Worm (Caenorhabditis elegans) whole organism, late embryonic: ENCODE results near the gene lido-17.

Experiments used
- C08G9.2 ChIP-seq: sonication (generic microtip); optimal IDR thresholded peaks from 2 replicates; lab custom pipeline; 2016; ENCODE audit warnings: mild to moderate bottlenecking, missing genetic modification characterization, moderate library complexity, missing compliant biosample characterization
- C38D4.7 ChIP-seq: fragments of 200-800 bp; sonication (Bioruptor generic); optimal IDR thresholded peaks from 2 replicates; lab custom pipeline; 2018; ENCODE audit warnings: mild to moderate bottlenecking, missing genetic modification characterization, moderate library complexity, missing compliant biosample characterization
- K09A11.1 ChIP-seq: sonication (generic microtip); optimal IDR thresholded peaks from 2 replicates; lab custom pipeline; 2017; ENCODE audit warnings: antibody characterized with exemption, mild to moderate bottlenecking, missing genetic modification characterization, missing compliant biosample characterization; ENCODE audit not compliant: insufficient read depth
- T23F11.4 ChIP-seq: fragments of 200-800 bp; sonication (Bioruptor generic); optimal IDR thresholded peaks from 2 replicates; lab custom pipeline; 2018; ENCODE audit warnings: mild to moderate bottlenecking, missing genetic modification characterization, missing compliant biosample characterization
- Y22D7AL.16 ChIP-seq: sonication (generic microtip); optimal IDR thresholded peaks from 2 replicates; lab custom pipeline; 2016; ENCODE audit warnings: missing genetic modification characterization, missing compliant biosample characterization
- ahr-1 ChIP-seq: sonication (generic microtip); optimal IDR thresholded peaks from 2 replicates; lab custom pipeline; 2016; ENCODE audit warnings: missing genetic modification characterization, missing compliant biosample characterization
- ceh-19 ChIP-seq: fragments of 200-800 bp; sonication (Bioruptor generic); optimal IDR thresholded peaks from 2 replicates; lab custom pipeline; 2018; ENCODE audit warnings: mild to moderate bottlenecking, missing genetic modification characterization, missing compliant biosample characterization
- ceh-2 ChIP-seq: sonication (generic microtip); optimal IDR thresholded peaks from 2 replicates; lab custom pipeline; 2016; ENCODE audit warnings: missing genotype, missing genetic modification characterization, missing compliant biosample characterization
- ceh-30 ChIP-seq: fragments of 150-350 bp; optimal IDR thresholded peaks from 2 replicates; lab custom pipeline; 2014; ENCODE audit warnings: missing biosample characterization, missing genetic modification characterization
- ceh-45 ChIP-seq: fragments of 200-800 bp; sonication (Bioruptor generic); IDR thresholded peaks from 2 replicates; pipeline ENCODE4 v1.3.6; 2022; ENCODE audit warnings: missing genetic modification reagents, missing genetic modification characterization, missing compliant biosample characterization
- ceh-9 ChIP-seq: sonication (generic microtip); optimal IDR thresholded peaks from 2 replicates; lab custom pipeline; 2016; ENCODE audit warnings: mild to moderate bottlenecking, missing genetic modification characterization, inconsistent platforms, missing compliant biosample characterization
- dmd-4 ChIP-seq: sonication (generic microtip); optimal IDR thresholded peaks from 2 replicates; lab custom pipeline; 2016; ENCODE audit warnings: borderline replicate concordance, missing genetic modification characterization, missing compliant biosample characterization
- dve-1 ChIP-seq: sonication (generic microtip); optimal IDR thresholded peaks from 2 replicates; lab custom pipeline; 2017; ENCODE audit warnings: antibody characterized with exemption, mild to moderate bottlenecking, missing genetic modification characterization, missing compliant biosample characterization
- elt-2 ChIP-seq: sonication (generic microtip); optimal IDR thresholded peaks from 2 replicates; lab custom pipeline; 2016; ENCODE audit warnings: missing genetic modification reagents, missing genetic modification characterization, missing compliant biosample characterization
- ets-4 ChIP-seq: sonication (generic microtip); optimal IDR thresholded peaks from 2 replicates; lab custom pipeline; 2016; ENCODE audit warnings: missing genetic modification characterization, missing compliant biosample characterization
- eyg-1 ChIP-seq: sonication (generic microtip); optimal IDR thresholded peaks from 2 replicates; lab custom pipeline; 2016; ENCODE audit warnings: missing genotype, missing genetic modification characterization, missing compliant biosample characterization
- fkh-10 ChIP-seq: fragments of 150-350 bp; optimal IDR thresholded peaks from 2 replicates; lab custom pipeline; 2014; ENCODE audit warnings: missing biosample characterization, missing genetic modification reagents, missing genetic modification characterization
- fkh-6 ChIP-seq: sonication (generic microtip); optimal IDR thresholded peaks from 2 replicates; lab custom pipeline; 2016; ENCODE audit warnings: missing genetic modification characterization, missing compliant biosample characterization
- gmeb-2 ChIP-seq: sonication (generic microtip); optimal IDR thresholded peaks from 2 replicates; lab custom pipeline; 2016; ENCODE audit warnings: missing genetic modification characterization, inconsistent platforms, missing compliant biosample characterization
- hlh-13 ChIP-seq: fragments of 200-800 bp; sonication (Bioruptor generic); optimal IDR thresholded peaks from 2 replicates; lab custom pipeline; 2018; ENCODE audit warnings: mild to moderate bottlenecking, missing genetic modification characterization, missing compliant biosample characterization
- hlh-6 ChIP-seq: sonication (generic microtip); optimal IDR thresholded peaks from 2 replicates; lab custom pipeline; 2016; ENCODE audit warnings: missing genotype, missing genetic modification characterization, missing compliant biosample characterization
- madf-2 ChIP-seq: sonication (generic microtip); optimal IDR thresholded peaks from 2 replicates; lab custom pipeline; 2017; ENCODE audit warnings: missing genetic modification characterization, missing compliant biosample characterization
- nfya-1 ChIP-seq: sonication (generic microtip); optimal IDR thresholded peaks from 2 replicates; lab custom pipeline; 2017; ENCODE audit warnings: missing genetic modification characterization, mild to moderate bottlenecking, missing compliant biosample characterization, antibody characterized with exemption, moderate library complexity
- nhr-232 ChIP-seq: sonication (generic microtip); optimal IDR thresholded peaks from 2 replicates; lab custom pipeline; 2016; ENCODE audit warnings: missing genetic modification characterization, missing compliant biosample characterization
- odd-2 ChIP-seq: sonication (generic microtip); optimal IDR thresholded peaks from 2 replicates; lab custom pipeline; 2017; ENCODE audit warnings: antibody characterized with exemption, mild to moderate bottlenecking, missing genetic modification characterization, missing compliant biosample characterization
- pat-9 ChIP-seq: fragments of 200-800 bp; sonication (Bioruptor generic); optimal IDR thresholded peaks from 2 replicates; lab custom pipeline; 2018; ENCODE audit warnings: mild to moderate bottlenecking, missing genetic modification characterization, moderate library complexity, missing compliant biosample characterization
- pha-2 ChIP-seq: sonication (generic microtip); optimal IDR thresholded peaks from 2 replicates; lab custom pipeline; 2017; ENCODE audit warnings: mild to moderate bottlenecking, missing genetic modification characterization, missing compliant biosample characterization
- pha-4 ChIP-seq: fragments of 150-350 bp; optimal IDR thresholded peaks from 2 replicates; lab custom pipeline; 2018; ENCODE audit warnings: missing biosample characterization, missing genetic modification reagents, missing genetic modification characterization
- ref-2 ChIP-seq: sonication (generic microtip); optimal IDR thresholded peaks from 2 replicates; lab custom pipeline; 2016; ENCODE audit warnings: missing genetic modification characterization, missing compliant biosample characterization
- sdc-2 ChIP-seq: sonication (generic microtip); optimal IDR thresholded peaks from 2 replicates; lab custom pipeline; 2016; ENCODE audit warnings: missing genotype, missing genetic modification characterization, missing compliant biosample characterization
- sox-2 ChIP-seq: fragments of 200-800 bp; sonication (Bioruptor generic); IDR thresholded peaks from 2 replicates; pipeline ENCODE4 v1.3.6; 2022; ENCODE audit warnings: missing genetic modification reagents, missing genetic modification characterization, missing compliant biosample characterization
- tbx-2 ChIP-seq: sonication (generic microtip); optimal IDR thresholded peaks from 2 replicates; lab custom pipeline; 2016; ENCODE audit warnings: missing genetic modification characterization, missing compliant biosample characterization
- tbx-7 ChIP-seq: sonication (generic microtip); optimal IDR thresholded peaks from 2 replicates; lab custom pipeline; 2016; ENCODE audit warnings: missing genotype, missing genetic modification characterization, missing compliant biosample characterization
- ttx-3 ChIP-seq: sonication (generic microtip); optimal IDR thresholded peaks from 2 replicates; lab custom pipeline; 2016; ENCODE audit warnings: missing genetic modification reagents, missing genetic modification characterization, missing compliant biosample characterization
- unc-86 ChIP-seq: sonication (generic microtip); optimal IDR thresholded peaks from 2 replicates; lab custom pipeline; 2016; ENCODE audit warnings: missing genetic modification characterization, missing compliant biosample characterization

Gene lido-17

DNA sequence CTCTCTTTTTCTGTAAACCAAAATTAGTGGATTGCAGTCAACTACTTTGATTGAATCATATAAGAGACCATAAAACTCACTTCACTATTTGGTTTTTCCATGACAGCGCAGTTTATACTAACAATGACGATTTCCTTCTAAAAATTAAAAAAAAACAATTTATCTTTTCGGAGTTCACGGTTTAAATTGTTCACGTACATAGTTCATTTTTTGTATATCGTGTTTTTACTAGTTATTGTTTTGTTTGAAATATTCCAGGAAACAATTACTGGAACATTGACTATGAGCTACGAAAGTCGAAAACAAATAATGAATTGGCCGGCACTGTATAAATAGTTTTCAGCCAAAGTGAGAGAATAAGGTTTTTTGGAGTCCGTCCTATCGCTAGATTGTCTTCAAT, at the start of gene lido-17:
lido-17 (minus strand) TSS at position 101 of the 400 bp plus-strand sequence.
- TF ChIP-seq C38D4.7 (no peak), unc-86 (tag; lab: Kevin White, UChicago) (no peak), dve-1 (tag; lab: Kevin White, UChicago) (no peak), ttx-3 (no peak), fkh-6 (no peak), ceh-45 (GFP tag; lab: Robert Waterston, UW) (no peak), nfya-1 (tag; lab: Kevin White, UChicago) (no peak), dmd-4 (tag; lab: Kevin White, UChicago) (no peak), ceh-30 (tag; lab: Kevin White, UChicago) (no peak), Y22D7AL.16 (tag; lab: Kevin White, UChicago) (no peak), hlh-6 (tag; lab: Kevin White, UChicago) (no peak), ceh-9 (no peak), eyg-1 (no peak), tbx-2 (tag; lab: Kevin White, UChicago) (no peak), odd-2 (tag; lab: Kevin White, UChicago) (no peak), T23F11.4 (GFP tag; lab: Kevin White, UChicago) (no peak), pha-4 (no peak)

DNA sequence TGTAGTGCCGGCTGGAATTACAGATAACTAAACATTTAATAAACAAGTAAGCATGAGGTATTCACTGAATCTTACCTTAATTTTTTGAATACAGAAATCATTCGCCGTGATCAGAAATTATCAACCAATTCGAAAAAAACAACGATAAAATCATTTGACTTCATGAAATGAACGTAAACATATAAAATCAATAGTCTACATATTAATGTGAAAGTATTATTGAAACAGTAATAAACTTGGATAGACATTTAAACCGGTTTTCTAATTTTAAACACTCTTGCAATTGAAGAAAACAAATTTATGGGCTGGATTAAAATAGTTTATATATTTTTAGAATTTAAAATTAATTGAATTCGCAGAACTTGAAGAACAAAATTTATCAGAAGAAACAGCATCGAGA, 49.2 kb upstream of the lido-17 start, which contains the start of gene chil-16:
chil-16 (minus strand) TSS at position 101 of the 400 bp plus-strand sequence.
- TF ChIP-seq madf-2 (tag; lab: Kevin White, UChicago) (no peak), elt-2 (tag; lab: Kevin White, UChicago) (no peak), pha-2 (tag; lab: Kevin White, UChicago) (no peak), sdc-2 (tag; lab: Kevin White, UChicago) (no peak), ahr-1 (no peak), ceh-19 (GFP tag; lab: Kevin White, UChicago) (no peak), sox-2 (GFP tag; lab: Robert Waterston, UW) (no peak), tbx-7 (tag; lab: Kevin White, UChicago) (no peak), ceh-2 (tag; lab: Kevin White, UChicago) (no peak), gmeb-2 (tag; lab: Kevin White, UChicago) (no peak), fkh-10 (GFP tag; lab: Kevin White, UChicago) (no peak)

DNA sequence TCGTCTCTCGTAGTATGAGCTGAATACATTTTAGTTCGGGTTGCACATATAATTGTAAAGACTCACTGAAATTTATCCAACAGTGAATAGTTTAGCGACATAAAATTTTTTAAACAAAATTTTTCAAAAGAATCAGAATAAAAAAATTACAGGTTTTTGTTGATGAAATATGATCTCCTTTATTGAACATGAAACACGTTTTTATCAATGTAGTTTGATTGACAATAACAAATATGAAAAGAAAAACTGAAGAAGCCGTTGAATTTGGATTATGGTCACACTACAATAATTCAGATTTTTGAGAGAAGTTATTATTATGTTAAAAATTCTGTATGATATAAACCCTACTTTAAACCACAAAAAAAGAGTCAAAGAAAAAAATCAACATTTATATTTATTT, 47.4 kb upstream of the lido-17 start, which contains the start of gene chil-17:
chil-17 (minus strand) TSS at position 101 of the 400 bp plus-strand sequence.
- no peak for TF ChIP-seq hlh-13 (GFP tag; lab: Kevin White, UChicago)
- TF ChIP-seq pat-9: no peak
- no peak for TF ChIP-seq T23F11.4 (GFP tag; lab: Kevin White, UChicago)
- TF ChIP-seq sox-2 (GFP tag; lab: Robert Waterston, UW): no peak
- no peak for TF ChIP-seq C08G9.2 (tag; lab: Kevin White, UChicago)
- TF ChIP-seq elt-2 (tag; lab: Kevin White, UChicago): no peak
- no peak for TF ChIP-seq K09A11.1 (tag; lab: Kevin White, UChicago)

DNA sequence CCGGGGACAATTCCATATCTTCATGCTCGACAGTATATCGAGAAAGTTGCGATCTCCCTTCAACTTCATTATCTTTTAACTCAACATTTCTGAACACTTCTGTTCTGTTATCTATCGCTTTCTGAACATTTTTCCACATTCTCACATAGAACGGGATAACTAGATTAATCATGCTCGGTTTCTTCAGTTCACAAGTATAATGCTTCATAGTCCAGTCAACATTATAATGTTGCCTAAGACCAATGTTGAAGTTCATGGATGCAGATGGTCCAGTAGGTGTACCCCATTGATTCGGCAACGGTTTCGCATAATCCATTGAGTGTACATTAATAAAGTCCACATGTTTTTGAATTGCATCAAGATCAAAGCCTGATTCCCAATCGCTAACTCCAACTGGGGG, 46.2 kb upstream of the lido-17 start:
- no peak for TF ChIP-seq ref-2 (tag; lab: Kevin White, UChicago)
- no peak for TF ChIP-seq odd-2 (tag; lab: Kevin White, UChicago)
- no peak for TF ChIP-seq ets-4

DNA sequence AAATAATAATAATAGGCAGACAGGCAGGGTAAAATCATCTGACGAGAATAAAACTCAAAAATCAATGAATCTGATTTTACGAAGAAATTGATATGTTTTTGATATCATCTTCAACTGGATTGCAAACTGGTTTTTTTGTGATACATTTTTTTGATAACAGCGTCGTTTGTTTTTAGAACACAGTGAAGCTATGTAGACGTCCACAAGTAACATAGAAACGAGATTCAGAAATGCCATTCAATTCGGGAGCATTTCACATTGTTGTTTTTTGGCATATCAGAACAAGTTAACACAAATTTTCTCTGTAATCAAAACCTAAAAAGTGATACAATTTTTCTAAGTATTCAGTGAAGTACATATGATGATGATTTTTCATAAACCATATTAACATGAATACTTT, 45.6 kb upstream of the lido-17 start, which contains the start of gene chil-13:
chil-13 (minus strand) TSS at position 101 of the 400 bp plus-strand sequence.
- TF ChIP-seq nhr-232 (tag; lab: Kevin White, UChicago): no peak
- TF ChIP-seq, all 69 proteins: peak for 0
